Worm (Caenorhabditis elegans): ENCODE measurements around the gene T21C9.9.

T21C9.9 gene

DNA sequence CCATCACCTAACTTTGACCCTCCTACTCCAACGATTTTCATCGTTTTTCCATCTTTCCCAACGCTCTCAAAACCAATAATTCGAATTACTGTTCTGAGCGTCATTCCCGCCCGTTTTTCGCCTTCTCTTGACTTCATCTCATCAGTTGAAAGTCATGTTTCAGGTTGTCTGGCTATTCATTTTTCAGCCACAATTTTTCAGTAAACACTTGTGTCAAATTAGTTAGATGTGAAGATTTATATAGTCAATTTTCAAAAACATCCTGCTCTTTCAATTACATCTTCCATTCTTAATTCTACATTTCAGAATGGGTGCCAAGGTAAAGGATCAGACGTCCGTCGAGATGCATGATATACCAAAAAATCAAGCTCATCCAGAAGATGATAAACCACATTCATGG, 19.8 kb downstream of the T21C9.9 start, which contains the start of gene del-6:
Gene del-6, plus strand, starts transcription at position 301 of the 400 bp plus-strand sequence.
- TF ChIP-seq med-1 (GFP tag; optimal IDR thresholded peaks at IDR 0.05; ENCODE audit: insufficient read depth) = no peak
- TF ChIP-seq cog-1 (tag; optimal IDR thresholded peaks at IDR 0.05) = no peak
- TF ChIP-seq ref-1 (GFP tag; conservative IDR thresholded peaks at IDR 0.05) = no peak
- no peak for TF ChIP-seq tab-1 (GFP tag; IDR thresholded peaks at IDR 0.05)
- no peak for TF ChIP-seq klf-2 (GFP tag; conservative IDR thresholded peaks at IDR 0.05)
- no peak for TF ChIP-seq flt-1 (GFP tag; IDR thresholded peaks at IDR 0.05)
- TF ChIP-seq ztf-29 (GFP tag; IDR thresholded peaks at IDR 0.05) = no peak
- no peak for TF ChIP-seq ztf-23 (GFP tag; IDR thresholded peaks at IDR 0.05)
- no peak for TF ChIP-seq T22C8.4 (GFP tag; IDR thresholded peaks at IDR 0.05)

DNA sequence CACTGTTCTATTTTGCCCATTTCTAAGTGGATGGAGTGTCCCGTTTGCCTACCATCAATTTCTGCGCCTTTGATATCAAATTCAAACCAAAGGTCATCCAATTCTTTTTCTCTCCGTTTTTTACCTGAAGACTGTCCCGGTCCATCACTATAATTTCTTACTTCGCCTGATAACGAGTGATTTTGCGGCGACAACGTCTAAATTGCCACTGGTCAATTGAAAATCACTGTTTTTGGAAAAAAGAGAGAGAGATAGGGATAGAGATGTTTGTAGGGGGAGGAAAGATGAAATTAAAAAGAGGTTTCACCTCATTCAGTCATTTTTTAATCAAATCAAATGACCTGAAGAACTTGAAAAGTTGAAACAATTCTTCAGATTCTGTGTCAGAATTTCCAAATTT, 20.9 kb downstream of the T21C9.9 start:
- TF ChIP-seq cog-1 (tag; optimal IDR thresholded peaks at IDR 0.05) (no peak), klf-2 (GFP tag; conservative IDR thresholded peaks at IDR 0.05) (no peak), med-1 (GFP tag; optimal IDR thresholded peaks at IDR 0.05; ENCODE audit: insufficient read depth) (no peak), ztf-23 (GFP tag; IDR thresholded peaks at IDR 0.05) (no peak), ref-1 (GFP tag; conservative IDR thresholded peaks at IDR 0.05) (no peak), T22C8.4 (GFP tag; IDR thresholded peaks at IDR 0.05) (no peak), tab-1 (GFP tag; IDR thresholded peaks at IDR 0.05) (no peak), flt-1 (GFP tag; IDR thresholded peaks at IDR 0.05) (no peak), ztf-29 (GFP tag; IDR thresholded peaks at IDR 0.05) (no peak)

DNA sequence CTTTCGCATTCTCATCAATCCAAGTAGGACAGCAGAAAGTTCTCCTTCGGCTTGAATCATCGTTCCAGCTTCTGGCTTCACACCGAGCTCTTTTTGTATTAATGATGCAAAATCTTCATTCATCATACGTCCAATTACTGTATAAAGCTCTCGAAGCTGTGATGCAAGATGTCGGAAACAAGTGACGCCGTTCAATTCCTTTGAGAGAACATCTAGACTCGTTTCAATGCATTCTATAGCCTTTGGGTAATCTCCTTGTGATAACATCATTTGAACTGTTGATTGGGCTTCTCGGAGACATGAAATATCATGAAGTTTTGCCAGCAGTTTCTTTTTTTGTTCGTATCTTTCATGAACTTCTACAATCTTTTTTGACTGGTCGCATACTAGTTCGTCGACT, 23.9 kb downstream of the T21C9.9 start:
- TF ChIP-seq ref-1 (GFP tag; conservative IDR thresholded peaks at IDR 0.05) (no peak), T22C8.4 (GFP tag; IDR thresholded peaks at IDR 0.05) (no peak), klf-2 (GFP tag; conservative IDR thresholded peaks at IDR 0.05) (no peak), cog-1 (tag; optimal IDR thresholded peaks at IDR 0.05) (no peak), ztf-29 (GFP tag; IDR thresholded peaks at IDR 0.05) (no peak)

DNA sequence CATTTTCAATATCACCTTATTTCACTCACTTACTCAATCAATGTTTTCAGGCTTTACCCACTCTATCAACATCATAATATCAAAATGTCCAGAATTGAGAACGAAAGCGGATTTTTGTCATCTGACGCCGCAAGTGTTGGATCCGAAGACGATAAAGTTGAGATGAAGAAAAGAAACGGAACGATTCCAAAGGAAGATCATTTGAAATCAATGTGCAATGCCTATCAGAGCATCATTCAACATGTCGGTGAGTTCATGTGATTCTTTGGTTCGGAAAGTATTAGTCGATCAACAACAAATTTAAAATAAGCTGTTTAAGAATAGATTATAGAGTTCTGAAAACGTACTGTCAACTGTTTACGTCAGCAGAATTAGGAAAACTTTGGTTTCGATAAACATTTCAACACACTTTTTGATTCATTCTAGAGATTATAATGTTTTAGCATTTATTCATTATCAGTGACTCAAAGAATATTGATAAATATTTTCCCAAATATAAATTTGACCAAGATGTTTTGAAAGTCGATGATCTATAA, 27.5 kb downstream of the T21C9.9 start, which contains the start of gene cat-4:
Gene cat-4, plus strand, starts transcription at position 51 of the 536 bp plus-strand sequence.
- TF ChIP-seq med-1 (GFP tag; optimal IDR thresholded peaks at IDR 0.05; ENCODE audit: insufficient read depth) = no peak
- TF ChIP-seq klf-2 (GFP tag; conservative IDR thresholded peaks at IDR 0.05) = no peak
- TF ChIP-seq ztf-23 (GFP tag; IDR thresholded peaks at IDR 0.05) = no peak
- TF ChIP-seq T22C8.4 (GFP tag; IDR thresholded peaks at IDR 0.05) = no peak
- TF ChIP-seq ref-1 (GFP tag; conservative IDR thresholded peaks at IDR 0.05) = no peak
- no peak for TF ChIP-seq ztf-29 (GFP tag; IDR thresholded peaks at IDR 0.05)
- TF ChIP-seq flt-1 (GFP tag; IDR thresholded peaks at IDR 0.05) = no peak
- TF ChIP-seq cog-1 (tag; optimal IDR thresholded peaks at IDR 0.05) = no peak
- no peak for TF ChIP-seq tab-1 (GFP tag; IDR thresholded peaks at IDR 0.05)

DNA sequence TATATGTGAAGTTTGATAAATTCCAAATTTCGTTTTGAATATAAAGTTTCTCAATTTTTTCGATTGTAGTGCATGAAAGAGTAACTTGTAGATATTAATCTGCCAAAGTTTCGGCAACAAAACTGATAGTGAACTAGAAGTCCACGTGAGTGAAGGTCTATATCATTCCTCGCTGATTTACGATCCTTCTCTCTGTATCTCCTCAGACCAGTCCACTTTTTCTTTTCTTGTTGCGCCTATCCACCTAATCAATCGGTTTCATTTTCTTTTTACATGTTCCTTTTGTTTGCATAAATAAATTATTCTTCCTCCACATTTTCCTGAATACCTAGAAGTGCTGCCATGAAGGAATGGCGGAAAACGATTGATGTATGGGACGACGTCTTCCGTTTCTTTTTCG, 28.2 kb downstream of the T21C9.9 start:
- TF ChIP-seq tab-1 (GFP tag; IDR thresholded peaks at IDR 0.05) (no peak), ref-1 (GFP tag; conservative IDR thresholded peaks at IDR 0.05) (no peak), T22C8.4 (GFP tag; IDR thresholded peaks at IDR 0.05) (no peak), flt-1 (GFP tag; IDR thresholded peaks at IDR 0.05) (no peak), ztf-29 (GFP tag; IDR thresholded peaks at IDR 0.05) (no peak), klf-2 (GFP tag; conservative IDR thresholded peaks at IDR 0.05) (no peak), med-1 (GFP tag; optimal IDR thresholded peaks at IDR 0.05; ENCODE audit: insufficient read depth) (no peak), ztf-23 (GFP tag; IDR thresholded peaks at IDR 0.05) (no peak), cog-1 (tag; optimal IDR thresholded peaks at IDR 0.05) (no peak)

DNA sequence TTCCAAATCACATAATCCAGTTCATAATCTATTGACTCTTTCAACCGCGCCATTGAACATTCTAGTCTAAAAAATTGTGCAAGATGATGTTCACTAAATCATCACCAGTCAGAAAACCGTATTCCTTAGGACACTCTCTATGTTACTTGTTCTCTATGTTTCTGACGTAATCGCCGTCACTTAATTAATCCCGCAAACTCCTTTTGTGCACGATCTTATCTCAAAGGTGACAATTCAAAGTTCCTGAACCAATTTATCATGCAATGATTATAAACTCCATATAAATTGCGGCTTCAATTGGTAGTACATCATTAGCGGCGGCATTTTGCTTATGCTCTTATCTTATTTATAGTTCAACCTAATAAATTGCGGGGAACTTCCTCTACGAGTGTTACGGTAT, 29.6 kb downstream of the T21C9.9 start:
- TF ChIP-seq med-1 (GFP tag; optimal IDR thresholded peaks at IDR 0.05; ENCODE audit: insufficient read depth) = no peak
- no peak for TF ChIP-seq ztf-29 (GFP tag; IDR thresholded peaks at IDR 0.05)
- TF ChIP-seq cog-1 (tag; optimal IDR thresholded peaks at IDR 0.05) = no peak
- TF ChIP-seq klf-2 (GFP tag; conservative IDR thresholded peaks at IDR 0.05) = no peak
- no peak for TF ChIP-seq T22C8.4 (GFP tag; IDR thresholded peaks at IDR 0.05)
- no peak for TF ChIP-seq ztf-23 (GFP tag; IDR thresholded peaks at IDR 0.05)
- TF ChIP-seq flt-1 (GFP tag; IDR thresholded peaks at IDR 0.05) = no peak
- no peak for TF ChIP-seq ref-1 (GFP tag; conservative IDR thresholded peaks at IDR 0.05)
- TF ChIP-seq tab-1 (GFP tag; IDR thresholded peaks at IDR 0.05) = no peak

DNA sequence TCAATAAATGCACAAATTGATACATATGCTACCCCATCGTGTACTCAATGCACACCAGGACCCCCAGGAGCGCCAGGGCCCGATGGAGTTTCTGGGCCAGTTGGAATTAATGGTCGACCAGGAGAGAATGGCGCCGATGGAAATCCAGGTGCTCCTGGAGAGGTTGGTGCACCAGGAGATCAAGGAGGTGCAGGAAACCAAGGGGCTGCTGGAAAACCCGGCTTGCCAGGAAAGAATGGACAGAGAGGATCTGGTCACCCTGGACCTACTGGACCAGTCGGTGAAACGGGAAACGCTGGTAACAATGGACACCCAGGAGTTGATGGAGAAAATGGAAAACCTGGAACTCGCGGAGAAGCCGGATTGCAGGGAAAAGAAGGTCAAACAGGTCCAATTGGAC, 30.7 kb downstream of the T21C9.9 start:
- TF ChIP-seq ztf-23 (GFP tag; IDR thresholded peaks at IDR 0.05) (no peak), med-1 (GFP tag; optimal IDR thresholded peaks at IDR 0.05; ENCODE audit: insufficient read depth) (no peak), cog-1 (tag; optimal IDR thresholded peaks at IDR 0.05) (no peak), klf-2 (GFP tag; conservative IDR thresholded peaks at IDR 0.05) (no peak), tab-1 (GFP tag; IDR thresholded peaks at IDR 0.05) (no peak)

DNA sequence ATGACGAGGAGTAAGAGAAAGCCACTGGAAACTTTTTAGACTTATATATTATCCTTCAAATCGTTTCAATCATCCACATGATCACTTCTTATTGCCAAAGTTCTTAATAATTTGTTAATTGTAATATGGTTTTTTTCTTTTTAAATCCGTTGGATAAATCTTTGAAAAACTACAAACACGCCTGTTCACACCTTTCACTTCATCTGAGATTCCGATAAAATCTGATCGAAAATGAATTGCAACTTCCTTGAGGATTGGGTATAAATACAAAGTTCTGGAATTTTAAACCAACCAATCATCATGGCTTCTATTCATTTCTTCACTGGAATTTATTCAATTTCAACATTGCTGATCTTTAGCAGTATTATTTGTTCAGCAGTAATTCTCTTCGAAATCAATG, 31.8 kb downstream of the T21C9.9 start, which contains the start of gene col-152:
Gene col-152, plus strand, starts transcription at position 301 of the 400 bp plus-strand sequence.
- no peak for TF ChIP-seq flt-1 (GFP tag; IDR thresholded peaks at IDR 0.05)
- no peak for TF ChIP-seq ztf-23 (GFP tag; IDR thresholded peaks at IDR 0.05)

DNA sequence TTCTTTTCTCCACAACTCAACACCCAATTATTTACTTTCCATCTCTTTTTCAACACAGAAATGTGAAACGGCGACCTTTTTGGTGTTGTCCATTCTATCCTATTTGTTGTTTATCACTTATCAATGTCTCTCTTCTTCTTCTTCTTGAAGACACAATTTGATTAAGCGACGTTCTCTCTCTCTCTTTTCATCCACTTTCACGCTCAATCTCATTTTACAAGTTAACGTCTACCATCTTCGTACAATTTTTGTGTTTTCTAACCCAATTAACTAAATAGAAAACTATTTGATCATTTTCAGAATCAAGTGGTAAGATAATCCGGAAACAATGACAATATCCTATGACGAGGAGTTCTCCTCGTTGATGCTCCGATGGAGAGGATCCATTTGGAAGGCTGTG, 34.7 kb downstream of the T21C9.9 start, which contains the start of gene best-14:
Gene best-14, plus strand, starts transcription at position 301 of the 400 bp plus-strand sequence.
- no peak for TF ChIP-seq cog-1 (tag; optimal IDR thresholded peaks at IDR 0.05)

DNA sequence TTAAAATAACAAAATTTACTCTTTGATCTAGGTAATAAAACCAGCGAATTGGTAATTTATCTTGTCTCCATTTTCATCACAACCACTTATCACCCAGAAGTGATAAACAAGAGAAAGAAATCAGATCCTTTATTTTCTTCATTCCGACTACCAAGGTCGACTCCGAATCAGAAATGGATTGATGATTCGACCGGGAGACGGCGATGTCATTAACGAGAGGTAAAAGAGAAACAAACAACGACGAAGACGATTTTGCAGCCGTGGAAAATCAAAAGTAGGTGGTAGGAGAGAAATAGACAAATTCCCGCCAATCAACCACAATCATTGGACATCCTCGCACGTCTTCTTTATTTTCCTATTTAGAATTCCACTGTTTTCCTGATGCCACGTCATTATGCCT, 35.3 kb downstream of the T21C9.9 start:
- TF ChIP-seq flt-1 (GFP tag; IDR thresholded peaks at IDR 0.05) = no peak
- TF ChIP-seq ztf-23 (GFP tag; IDR thresholded peaks at IDR 0.05) = no peak
- TF ChIP-seq ztf-29 (GFP tag; IDR thresholded peaks at IDR 0.05) = no peak
- no peak for TF ChIP-seq cog-1 (tag; optimal IDR thresholded peaks at IDR 0.05)
- TF ChIP-seq med-1 (GFP tag; optimal IDR thresholded peaks at IDR 0.05; ENCODE audit: insufficient read depth) = no peak
- no peak for TF ChIP-seq T22C8.4 (GFP tag; IDR thresholded peaks at IDR 0.05)
- TF ChIP-seq tab-1 (GFP tag; IDR thresholded peaks at IDR 0.05) = no peak
- no peak for TF ChIP-seq klf-2 (GFP tag; conservative IDR thresholded peaks at IDR 0.05)
- no peak for TF ChIP-seq ref-1 (GFP tag; conservative IDR thresholded peaks at IDR 0.05)

All from whole organism, midembryonic.